Worm (Caenorhabditis elegans) whole organism, early embryonic: ENCODE data around the gene Y57G11C.48.

Source experiments
- F13C5.2 ChIP-seq: sonication (generic microtip); optimal IDR thresholded peaks from 2 replicates; lab custom pipeline; 2017; ENCODE audit warnings: mild to moderate bottlenecking, missing genetic modification characterization, inconsistent platforms, missing compliant biosample characterization
- aly-1 ChIP-seq: sonication (generic microtip); optimal IDR thresholded peaks from 2 replicates; lab custom pipeline; 2016; ENCODE audit warnings: missing genetic modification characterization, missing compliant biosample characterization
- ama-1 ChIP-seq: fragments of 150-350 bp; optimal IDR thresholded peaks from 2 replicates; lab custom pipeline; 2014
- ceh-13 ChIP-seq: fragments of 200-800 bp; sonication (Bioruptor generic); optimal IDR thresholded peaks from 2 replicates; lab custom pipeline; 2018; ENCODE audit warnings: mild to moderate bottlenecking, missing genetic modification characterization, missing compliant biosample characterization
- ets-7 ChIP-seq: sonication (generic microtip); optimal IDR thresholded peaks from 2 replicates; lab custom pipeline; 2016; ENCODE audit warnings: missing genotype, missing genetic modification characterization, missing compliant biosample characterization
- flt-1 ChIP-seq: fragments of 200-800 bp; sonication (Bioruptor generic); IDR thresholded peaks from 2 replicates; pipeline ENCODE4 v1.3.6; 2022; ENCODE audit warnings: missing genetic modification characterization, missing compliant biosample characterization
- hmbx-1 ChIP-seq: sonication (generic microtip); optimal IDR thresholded peaks from 2 replicates; lab custom pipeline; 2016; ENCODE audit warnings: mild to moderate bottlenecking, missing genetic modification characterization, missing compliant biosample characterization
- hmg-4 ChIP-seq: fragments of 200-800 bp; sonication (Bioruptor generic); optimal IDR thresholded peaks from 2 replicates; lab custom pipeline; 2018; ENCODE audit warnings: mild to moderate bottlenecking, missing genetic modification characterization, missing compliant biosample characterization
- hnd-1 ChIP-seq: sonication (generic microtip); optimal IDR thresholded peaks from 2 replicates; lab custom pipeline; 2016; ENCODE audit warnings: missing genetic modification characterization, missing compliant biosample characterization
- scrt-1 ChIP-seq: fragments of 200-800 bp; sonication (Bioruptor generic); IDR thresholded peaks from 2 replicates; pipeline ENCODE4 v1.3.6; 2022; ENCODE audit warnings: missing genetic modification characterization, missing compliant biosample characterization
- sea-1 ChIP-seq: fragments of 200-800 bp; sonication (Bioruptor generic); conservative IDR thresholded peaks from 2 replicates; pipeline ENCODE4 v1.3.6; 2022; ENCODE audit warnings: missing genetic modification characterization, missing compliant biosample characterization
- tbx-37 ChIP-seq: fragments of 200-800 bp; sonication (Bioruptor generic); conservative IDR thresholded peaks from 2 replicates; pipeline ENCODE4 v1.3.6; 2022; ENCODE audit warnings: missing genetic modification reagents, missing genetic modification characterization, missing compliant biosample characterization
- tra-4 ChIP-seq: sonication (generic microtip); optimal IDR thresholded peaks from 2 replicates; lab custom pipeline; 2017; ENCODE audit warnings: missing genetic modification characterization, missing compliant biosample characterization

DNA sequence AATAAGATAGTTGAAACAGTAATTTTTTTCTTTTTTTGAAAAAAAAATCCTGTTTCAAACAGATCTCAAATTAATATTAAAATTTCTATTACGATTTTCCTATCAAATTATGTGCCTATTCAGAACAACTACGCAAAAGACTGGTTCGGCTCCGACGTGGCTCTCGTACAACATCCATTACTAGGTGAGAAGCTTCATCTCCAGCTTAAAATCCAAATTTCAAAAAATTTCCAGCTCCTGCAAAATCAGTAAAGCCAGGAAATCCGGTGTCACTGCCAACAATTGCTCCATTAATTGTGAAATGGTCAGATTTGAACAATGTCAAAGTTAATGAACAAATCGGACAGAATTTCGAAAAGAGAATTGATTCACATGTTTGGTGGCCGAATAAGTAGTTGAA is 9.7 kb upstream of the Y57G11C.48 start:
- TF ChIP-seq aly-1 (tag; lab: Kevin White, UChicago) (no peak), ama-1 (lab: Kevin White, UChicago) (no peak), sea-1 (GFP tag; lab: Robert Waterston, UW) (no peak), hnd-1 (tag; lab: Kevin White, UChicago) (no peak), ceh-13 (GFP tag; lab: Kevin White, UChicago) (no peak), flt-1 (GFP tag; lab: Robert Waterston, UW) (no peak), ets-7 (tag; lab: Kevin White, UChicago) (no peak), hmg-4 (GFP tag; lab: Kevin White, UChicago) (no peak), scrt-1 (GFP tag; lab: Robert Waterston, UW) (no peak), tbx-37 (GFP tag; lab: Robert Waterston, UW) (no peak), F13C5.2 (no peak), hmbx-1 (tag; lab: Kevin White, UChicago) (no peak), tra-4 (tag; lab: Kevin White, UChicago) (no peak)
